Worm (Caenorhabditis elegans) whole organism, L4 larva: ENCODE data around the gene ugtp-1.

Experiments used
- D1046.2 ChIP-seq: fragments of 200-800 bp; sonication (Bioruptor generic); IDR thresholded peaks from 2 replicates; pipeline ENCODE4 v1.3.6; 2022; ENCODE audit warnings: missing genetic modification characterization, missing compliant biosample characterization
- F10B5.3 ChIP-seq: sonication (generic microtip); optimal IDR thresholded peaks from 2 replicates; lab custom pipeline; 2016; ENCODE audit warnings: mild to moderate bottlenecking, missing genetic modification characterization, missing compliant biosample characterization
- F26F4.8 ChIP-seq: fragments of 200-800 bp; sonication (Bioruptor generic); conservative IDR thresholded peaks from 2 replicates; pipeline ENCODE4 v1.3.6; 2022; ENCODE audit warnings: missing genetic modification characterization, missing compliant biosample characterization
- F37D6.2 ChIP-seq: sonication (generic microtip); optimal IDR thresholded peaks from 2 replicates; lab custom pipeline; 2016; ENCODE audit warnings: mild to moderate bottlenecking, missing genetic modification characterization, missing compliant biosample characterization
- F44E2.7 ChIP-seq: fragments of 200-800 bp; sonication (Bioruptor generic); IDR thresholded peaks from 2 replicates; pipeline ENCODE4 v2.1.2; 2022; ENCODE audit warnings: missing genetic modification characterization, missing compliant biosample characterization
- F49E8.2 ChIP-seq: sonication (generic microtip); optimal IDR thresholded peaks from 2 replicates; lab custom pipeline; 2016; ENCODE audit warnings: missing compliant biosample characterization, mild to moderate bottlenecking, missing genetic modification characterization, borderline replicate concordance
- ZK337.2 ChIP-seq: fragments of 200-800 bp; sonication (Bioruptor generic); IDR thresholded peaks from 2 replicates; pipeline ENCODE4 v1.3.6; 2022; ENCODE audit warnings: missing genetic modification reagents, missing genetic modification characterization, missing compliant biosample characterization
- aly-2 ChIP-seq: sonication (generic microtip); optimal IDR thresholded peaks from 2 replicates; lab custom pipeline; 2018; ENCODE audit warnings: missing biosample characterization, missing genetic modification characterization
- ama-1 ChIP-seq: fragments of 150-350 bp; optimal IDR thresholded peaks from 2 replicates; lab custom pipeline; 2014; ENCODE audit warnings: inconsistent platforms, mixed read lengths
- arid-1 ChIP-seq: fragments of 200-800 bp; sonication (Bioruptor generic); conservative IDR thresholded peaks from 2 replicates; pipeline ENCODE4 v1.3.6; 2022; ENCODE audit warnings: missing genetic modification reagents, missing genetic modification characterization, missing compliant biosample characterization
- attf-4 ChIP-seq: sonication (generic microtip); optimal IDR thresholded peaks from 3 replicates; lab custom pipeline; 2017; ENCODE audit warnings: missing biosample characterization, missing genetic modification characterization
- ceh-20 ChIP-seq: fragments of 200-800 bp; sonication (Bioruptor generic); IDR thresholded peaks from 2 replicates; pipeline ENCODE4 v1.3.6; 2022; ENCODE audit warnings: missing genetic modification reagents, missing genetic modification characterization, missing compliant biosample characterization
- ceh-28 ChIP-seq: fragments of 150-350 bp; optimal IDR thresholded peaks from 2 replicates; lab custom pipeline; 2014; ENCODE audit warnings: missing biosample characterization, missing genetic modification reagents, missing genetic modification characterization
- ceh-62 ChIP-seq: sonication (generic microtip); optimal IDR thresholded peaks from 2 replicates; lab custom pipeline; 2017; ENCODE audit warnings: missing biosample characterization, missing genetic modification characterization
- ces-1 ChIP-seq: fragments of 150-350 bp; sonication (generic microtip); optimal IDR thresholded peaks from 4 replicates; lab custom pipeline; 2014; ENCODE audit warnings: missing biosample characterization, missing genetic modification reagents, missing genetic modification characterization
- cey-2 ChIP-seq: sonication (generic microtip); optimal IDR thresholded peaks from 3 replicates; lab custom pipeline; 2017; ENCODE audit warnings: missing genetic modification characterization, mild to moderate bottlenecking, missing compliant biosample characterization, antibody characterized with exemption, borderline replicate concordance; ENCODE audit not compliant: insufficient read depth
- daf-8 ChIP-seq: fragments of 200-800 bp; sonication (Bioruptor generic); IDR thresholded peaks from 2 replicates; pipeline ENCODE4 v1.3.6; 2022; ENCODE audit warnings: missing genetic modification characterization, missing compliant biosample characterization
- dmd-6 ChIP-seq: fragments of 200-800 bp; sonication (Bioruptor generic); IDR thresholded peaks from 2 replicates; pipeline ENCODE4 v1.3.6; 2022; ENCODE audit warnings: missing genetic modification reagents, missing genetic modification characterization, missing compliant biosample characterization
- dpl-1 ChIP-seq: fragments of 150-350 bp; optimal IDR thresholded peaks from 2 replicates; lab custom pipeline; 2014; ENCODE audit warnings: missing biosample characterization, missing genetic modification reagents, missing genetic modification characterization
- dve-1 ChIP-seq: sonication (generic microtip); optimal IDR thresholded peaks from 2 replicates; lab custom pipeline; 2017; ENCODE audit warnings: antibody characterized with exemption, mild to moderate bottlenecking, missing genetic modification characterization, missing compliant biosample characterization; ENCODE audit not compliant: insufficient read depth
- egl-27 ChIP-seq: sonication (generic microtip); optimal IDR thresholded peaks from 3 replicates; lab custom pipeline; 2017; ENCODE audit warnings: missing biosample characterization, missing genetic modification reagents, missing genetic modification characterization
- fkh-10 ChIP-seq: fragments of 150-350 bp; optimal IDR thresholded peaks from 2 replicates; lab custom pipeline; 2014; ENCODE audit warnings: missing biosample characterization, missing genetic modification reagents, missing genetic modification characterization
- fos-1 ChIP-seq: fragments of 150-350 bp; optimal IDR thresholded peaks from 2 replicates; lab custom pipeline; 2014; ENCODE audit warnings: missing biosample characterization, missing genetic modification characterization
- hlh-30 ChIP-seq: sonication (generic microtip); optimal IDR thresholded peaks from 2 replicates; lab custom pipeline; 2017; ENCODE audit warnings: antibody characterized with exemption, mild to moderate bottlenecking, missing genetic modification characterization, missing compliant biosample characterization; ENCODE audit not compliant: insufficient read depth
- hmg-1.1 ChIP-seq: fragments of 200-800 bp; sonication (Bioruptor generic); IDR thresholded peaks from 2 replicates; pipeline ENCODE4 v1.3.6; 2022; ENCODE audit warnings: missing genetic modification reagents, missing genetic modification characterization, missing compliant biosample characterization
- jun-1 ChIP-seq: fragments of 150-350 bp; optimal IDR thresholded peaks from 2 replicates; lab custom pipeline; 2014; ENCODE audit warnings: missing biosample characterization, missing genetic modification reagents, missing genetic modification characterization
- lim-7 ChIP-seq: fragments of 200-800 bp; sonication (Bioruptor generic); IDR thresholded peaks from 2 replicates; pipeline ENCODE4 v1.3.6; 2022; ENCODE audit warnings: missing genetic modification characterization, missing compliant biosample characterization
- lin-1 ChIP-seq: fragments of 200-800 bp; sonication (Bioruptor generic); IDR thresholded peaks from 2 replicates; pipeline ENCODE4 v1.3.6; 2022; ENCODE audit warnings: missing genetic modification reagents, missing genetic modification characterization, missing compliant biosample characterization
- lin-29 ChIP-seq: fragments of 200-800 bp; sonication (Bioruptor generic); IDR thresholded peaks from 2 replicates; pipeline ENCODE4 v1.3.6; 2022; ENCODE audit warnings: missing genetic modification reagents, missing genetic modification characterization, missing compliant biosample characterization
- lin-38 ChIP-seq: fragments of 200-800 bp; sonication (Bioruptor generic); IDR thresholded peaks from 2 replicates; pipeline ENCODE4 v1.3.6; 2022; ENCODE audit warnings: missing genetic modification reagents, missing genetic modification characterization, missing compliant biosample characterization
- lsy-2 ChIP-seq, 2 experiments: fragments of 150-350 bp in 1 of 2; sonication (generic microtip) in 1 of 2; optimal IDR thresholded peaks; 2 replicates each; lab custom pipeline; 2014 to 2017; ENCODE audit warnings: missing biosample characterization in 2 of 2, missing genetic modification characterization in 2 of 2
- mdl-1 ChIP-seq, 2 experiments: fragments of 150-350 bp in 1 of 2; sonication (generic microtip) in 1 of 2; optimal IDR thresholded peaks; 2 replicates each; lab custom pipeline; 2014 to 2017; ENCODE audit warnings: missing biosample characterization in 2 of 2, missing genetic modification characterization in 2 of 2
- mdt-29 ChIP-seq: fragments of 200-800 bp; sonication (Bioruptor generic); IDR thresholded peaks from 2 replicates; pipeline ENCODE4 v1.3.6; 2022; ENCODE audit warnings: missing genetic modification reagents, missing genetic modification characterization, missing compliant biosample characterization
- mxl-3 ChIP-seq: fragments of 200-800 bp; sonication (Bioruptor generic); optimal IDR thresholded peaks from 2 replicates; lab custom pipeline; 2018; ENCODE audit warnings: mild to moderate bottlenecking, missing genetic modification characterization, missing compliant biosample characterization
- nhr-10 ChIP-seq: fragments of 150-350 bp; optimal IDR thresholded peaks from 2 replicates; lab custom pipeline; 2014; ENCODE audit warnings: missing biosample characterization, missing genetic modification characterization
- nhr-102 ChIP-seq: sonication (generic microtip); optimal IDR thresholded peaks from 2 replicates; lab custom pipeline; 2016; ENCODE audit warnings: mild to moderate bottlenecking, missing genetic modification characterization, moderate library complexity, missing compliant biosample characterization
- nhr-28 ChIP-seq: fragments of 150-350 bp; optimal IDR thresholded peaks from 2 replicates; lab custom pipeline; 2014; ENCODE audit warnings: missing biosample characterization, missing genetic modification characterization
- nhr-41 ChIP-seq: fragments of 200-800 bp; sonication (Bioruptor generic); IDR thresholded peaks from 2 replicates; pipeline ENCODE4 v1.3.6; 2022; ENCODE audit warnings: missing genetic modification reagents, missing genetic modification characterization, missing compliant biosample characterization
- nhr-42 ChIP-seq: fragments of 200-800 bp; sonication (Bioruptor generic); IDR thresholded peaks from 2 replicates; pipeline ENCODE4 v1.3.6; 2022; ENCODE audit warnings: missing genetic modification characterization, missing compliant biosample characterization
- nhr-6 ChIP-seq: fragments of 150-350 bp; optimal IDR thresholded peaks from 2 replicates; lab custom pipeline; 2014; ENCODE audit warnings: missing biosample characterization, missing genetic modification characterization
- pha-4 ChIP-seq, 2 experiments: fragments of 150-350 bp in 1 of 2; fragments of 200-800 bp in 1 of 2; sonication (Bioruptor generic) in 1 of 2; IDR thresholded peaks in 1 of 2; optimal IDR thresholded peaks in 1 of 2; 2 replicates each; pipeline versions ENCODE4 v1.3.6 to Lab custom; 2014 to 2022; ENCODE audit warnings: missing genetic modification characterization in 2 of 2, missing genetic modification reagents in 2 of 2, missing biosample characterization in 1 of 2, missing compliant biosample characterization in 1 of 2
- rbr-2 ChIP-seq: sonication (generic microtip); optimal IDR thresholded peaks from 2 replicates; lab custom pipeline; 2016; ENCODE audit warnings: missing genotype, missing genetic modification characterization, missing compliant biosample characterization
- saeg-2 ChIP-seq: fragments of 200-800 bp; sonication (Bioruptor generic); IDR thresholded peaks from 2 replicates; pipeline ENCODE4 v1.3.6; 2022; ENCODE audit warnings: missing genetic modification reagents, missing genetic modification characterization, missing compliant biosample characterization
- snpc-1.2 ChIP-seq: fragments of 200-800 bp; sonication (Bioruptor generic); IDR thresholded peaks from 2 replicates; pipeline ENCODE4 v1.3.6; 2022; ENCODE audit warnings: missing genetic modification reagents, missing genetic modification characterization, missing compliant biosample characterization
- spr-3 ChIP-seq: fragments of 200-800 bp; sonication (Bioruptor generic); optimal IDR thresholded peaks from 2 replicates; lab custom pipeline; 2018; ENCODE audit warnings: mild to moderate bottlenecking, missing genetic modification characterization, missing compliant biosample characterization
- unc-130 ChIP-seq: sonication (generic microtip); optimal IDR thresholded peaks from 2 replicates; lab custom pipeline; 2016; ENCODE audit warnings: missing genetic modification reagents, missing genetic modification characterization, missing compliant biosample characterization
- unc-39 ChIP-seq: sonication (generic microtip); optimal IDR thresholded peaks from 2 replicates; lab custom pipeline; 2017; ENCODE audit warnings: missing biosample characterization, missing genetic modification characterization
- unc-62 ChIP-seq, 3 experiments: fragments of 150-350 bp in 1 of 3; sonication (generic microtip); optimal IDR thresholded peaks in 2 of 3; peaks in 1 of 3; 1 replicate in 1 of 3; 2 replicates in 2 of 3; lab custom pipeline; 2014 to 2017; ENCODE audit warnings: missing biosample characterization in 3 of 3, missing genetic modification characterization in 3 of 3, missing genetic modification reagents in 3 of 3, missing genotype in 1 of 3
- zip-11 ChIP-seq: fragments of 200-800 bp; sonication (Bioruptor generic); IDR thresholded peaks from 2 replicates; pipeline ENCODE4 v1.3.6; 2022; ENCODE audit warnings: missing genetic modification characterization, missing compliant biosample characterization

ugtp-1 gene

DNA sequence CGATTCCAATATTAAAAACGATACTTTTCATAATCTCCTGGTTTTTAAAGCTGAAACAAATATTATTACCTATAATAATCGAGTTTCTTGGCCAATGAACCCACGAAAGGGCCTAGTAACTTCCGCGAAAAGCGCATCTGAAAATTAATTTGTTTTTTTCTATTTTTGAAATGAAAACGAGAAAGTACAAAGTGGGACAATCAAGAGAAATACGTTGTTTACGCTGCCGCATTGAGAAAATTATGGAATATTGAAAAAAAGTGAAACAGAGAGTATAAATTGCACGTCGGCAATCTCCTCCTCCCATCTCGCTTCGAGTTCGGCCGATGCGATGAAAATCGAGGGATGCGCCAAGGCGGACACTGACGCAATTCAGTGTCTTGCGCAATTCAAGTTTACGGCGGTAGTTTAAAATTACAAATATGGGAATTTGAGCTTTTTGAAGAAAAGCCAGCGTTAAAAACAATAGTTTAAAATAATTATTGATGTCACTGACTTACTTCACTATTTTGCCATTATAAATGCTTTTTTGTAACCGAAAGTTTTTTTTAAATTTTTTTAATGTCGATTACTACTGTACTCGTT lies 9.1 kb downstream of the ugtp-1 start, which contains the start of gene pdhk-2 (continued):
- peak; percentile 99 for TF ChIP-seq dpl-1 (GFP tag; lab: Kevin White, UChicago)
- no peak for TF ChIP-seq nhr-10 (tag; lab: Kevin White, UChicago)
- no peak; the same call in 1 of the 2 replicates for TF ChIP-seq snpc-1.2 (GFP tag; lab: Robert Waterston, UW)
- TF ChIP-seq arid-1 (GFP tag; lab: Robert Waterston, UW), result peak; percentile 91
- peak; percentile 80 for TF ChIP-seq pha-4 (GFP tag; IDR thresholded peaks at IDR 0.05; lab: Robert Waterston, UW)
- TF ChIP-seq pha-4 (tag; optimal IDR thresholded peaks at IDR 0.05; lab: Kevin White, UChicago), result peak; percentile 23
- TF ChIP-seq fos-1 (tag; lab: Kevin White, UChicago), result no peak
- TF ChIP-seq unc-130, result peak; percentile 53
- peak; percentile 90 for TF ChIP-seq rbr-2 (tag; lab: Kevin White, UChicago)
- no peak for TF ChIP-seq nhr-41 (GFP tag; lab: Robert Waterston, UW)
- TF ChIP-seq F26F4.8 (GFP tag; lab: Robert Waterston, UW), result no peak
- TF ChIP-seq aly-2 (tag; lab: Kevin White, UChicago), result no peak
- peak; percentile 65 for TF ChIP-seq spr-3 (GFP tag; lab: Kevin White, UChicago)
- TF ChIP-seq mdl-1 (tag; optimal IDR thresholded peaks at IDR 0.05; lab: Kevin White, UChicago), result peak in 1 of 2 experiments; percentile 82
- TF ChIP-seq egl-27 (tag; lab: Kevin White, UChicago), result no peak
- peak; percentile 68 to 95 for TF ChIP-seq lsy-2 (tag; optimal IDR thresholded peaks at IDR 0.05; lab: Kevin White, UChicago)
- TF ChIP-seq D1046.2 (GFP tag; lab: Robert Waterston, UW), result no peak
- no peak for TF ChIP-seq cey-2 (tag; lab: Kevin White, UChicago)
- TF ChIP-seq lin-29, result peak; percentile 79
- no peak for TF ChIP-seq ceh-28
- peak; percentile 90 for TF ChIP-seq ceh-20 (GFP tag; lab: Robert Waterston, UW)
- TF ChIP-seq mxl-3 (GFP tag; lab: Kevin White, UChicago), result peak; percentile 87
- peak; percentile 73 for TF ChIP-seq nhr-28
- TF ChIP-seq nhr-6, result peak; percentile 90
- no peak for TF ChIP-seq attf-4 (tag; lab: Kevin White, UChicago)
- peak; percentile 68 for TF ChIP-seq F10B5.3 (tag; lab: Kevin White, UChicago)
- TF ChIP-seq hlh-30 (tag; lab: Kevin White, UChicago), result peak; percentile 87
- TF ChIP-seq fkh-10 (GFP tag; lab: Kevin White, UChicago), result peak; percentile 59
- peak; percentile 91 for TF ChIP-seq nhr-102 (tag; lab: Kevin White, UChicago)
- TF ChIP-seq mdt-29, result peak; percentile 68; the same call in 1 of the 2 replicates
- TF ChIP-seq ceh-62 (tag; lab: Kevin White, UChicago), result no peak
- 0 out of 2 replicates have a peak, but pooled peaks have one; percentile 44 for TF ChIP-seq ZK337.2 (GFP tag; lab: Robert Waterston, UW)
- peak; percentile 77; the same call in 1 of the 2 replicates for TF ChIP-seq saeg-2 (GFP tag; lab: Robert Waterston, UW)
- TF ChIP-seq F49E8.2 (tag; lab: Kevin White, UChicago), result peak; percentile 73
- TF ChIP-seq lim-7 (GFP tag; lab: Robert Waterston, UW), result no peak
- peak; percentile 97 for TF ChIP-seq dve-1 (tag; lab: Kevin White, UChicago)
- TF ChIP-seq nhr-42 (GFP tag; lab: Robert Waterston, UW), result peak; percentile 76; the same call in 1 of the 2 replicates
- peak; percentile 89 for TF ChIP-seq lin-38
- TF ChIP-seq F44E2.7 (GFP tag; lab: Robert Waterston, UW), result no peak
- no peak for TF ChIP-seq zip-11 (GFP tag; lab: Robert Waterston, UW)
- TF ChIP-seq jun-1, result peak; percentile 83
- peak; percentile 91 for TF ChIP-seq hmg-1.1 (GFP tag; lab: Robert Waterston, UW)
- TF ChIP-seq dmd-6, result peak; percentile 94
- peak; percentile 55; the same call in 1 of the 2 replicates for TF ChIP-seq lin-1 (GFP tag; lab: Robert Waterston, UW)
- peak in 1 of 2 experiments; percentile 98 for TF ChIP-seq unc-62 (GFP tag; optimal IDR thresholded peaks at IDR 0.05 in 1 of 2; lab: Kevin White, UChicago)
- no peak for TF ChIP-seq unc-62 (tag; optimal IDR thresholded peaks at IDR 0.05; lab: Kevin White, UChicago)
- TF ChIP-seq ces-1 (GFP tag; lab: Kevin White, UChicago), result no peak
- peak; percentile 81 for TF ChIP-seq ama-1 (lab: Kevin White, UChicago)
- no peak for TF ChIP-seq unc-39 (tag; lab: Kevin White, UChicago)
- TF ChIP-seq daf-8, result no peak
- peak; percentile 88 for TF ChIP-seq F37D6.2 (tag; lab: Kevin White, UChicago)
